Worm (Caenorhabditis elegans): Measurements from ENCODE around the gene elf-1.

DNA sequence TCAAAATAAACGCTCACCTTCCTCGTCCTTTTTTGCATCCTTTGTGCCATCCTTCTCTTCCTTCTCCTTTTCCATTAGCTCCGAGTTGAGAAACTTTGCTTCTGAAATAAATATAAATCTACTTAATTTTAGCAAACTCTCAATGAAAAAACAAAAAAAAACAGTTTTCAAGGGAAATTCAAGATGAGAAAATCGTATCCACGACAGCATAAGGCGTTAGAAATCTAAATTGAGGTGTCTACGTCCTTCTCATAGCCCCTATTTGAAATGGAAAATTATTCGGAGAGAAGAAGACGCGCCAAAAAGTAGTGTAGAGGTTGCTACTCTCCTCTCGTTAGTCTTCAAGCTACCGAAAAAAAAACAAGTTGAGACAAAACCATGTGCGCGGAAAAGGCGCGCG is 63.4 kb downstream of the elf-1 start, which contains the start of gene pat-12:
- no peak for TF ChIP-seq daf-12 (tag; optimal IDR thresholded peaks at IDR 0.05)
- no peak for TF ChIP-seq fos-1 (tag; optimal IDR thresholded peaks at IDR 0.05)
- no peak for TF ChIP-seq fkh-10 (GFP tag; optimal IDR thresholded peaks at IDR 0.05)
- no peak for TF ChIP-seq snpc-1.2 (GFP tag; IDR thresholded peaks at IDR 0.05)
- TF ChIP-seq nhr-28 (tag; optimal IDR thresholded peaks at IDR 0.05): no peak
- TF ChIP-seq pha-4 (GFP tag; IDR thresholded peaks at IDR 0.05): no peak
- no peak for TF ChIP-seq pha-4 (tag; optimal IDR thresholded peaks at IDR 0.05)
- TF ChIP-seq aly-2 (tag; optimal IDR thresholded peaks at IDR 0.05): no peak
